Fruit fly (Drosophila melanogaster) whole organism, embryonic: ENCODE measurements around the gene CG42638.
A peak's percentile ranks its signal among the peaks of the same experiment; 100 is the strongest.

ENCODE experiments used
- Atf-2 ChIP-seq: fragments of 200-800 bp; sonication (Bioruptor generic); optimal IDR thresholded peaks from 2 replicates; lab custom pipeline; 2016; ENCODE audit warnings: missing biosample characterization, missing genetic modification characterization
- CG13296 ChIP-seq: fragments of 200-800 bp; sonication (Bioruptor generic); optimal IDR thresholded peaks from 3 replicates; lab custom pipeline; 2018; ENCODE audit warnings: missing biosample characterization, mild to moderate bottlenecking, missing genetic modification characterization
- CG14860 ChIP-seq: fragments of 200-800 bp; sonication (Bioruptor generic); IDR thresholded peaks from 3 replicates; pipeline ENCODE4 v1.3.6; 2022; ENCODE audit warnings: missing biosample characterization, missing genetic modification characterization; ENCODE audit not compliant: partially characterized antibody
- CG15011 ChIP-seq: fragments of 200-800 bp; sonication (Bioruptor generic); optimal IDR thresholded peaks from 3 replicates; lab custom pipeline; 2018; ENCODE audit warnings: missing biosample characterization, mild to moderate bottlenecking, missing genetic modification characterization
- CG17568 ChIP-seq: fragments of 200-800 bp; sonication (Bioruptor generic); optimal IDR thresholded peaks from 2 replicates; lab custom pipeline; 2018; ENCODE audit warnings: missing biosample characterization, mild to moderate bottlenecking, missing genetic modification characterization, moderate library complexity
- CG17612 ChIP-seq: fragments of 200-800 bp; sonication (Bioruptor generic); IDR thresholded peaks from 2 replicates; pipeline ENCODE4 v1.3.6; 2022; ENCODE audit warnings: missing biosample characterization, missing genetic modification characterization
- CG1832 ChIP-seq: fragments of 200-800 bp; sonication (Bioruptor generic); optimal IDR thresholded peaks from 2 replicates; lab custom pipeline; 2017; ENCODE audit warnings: missing biosample characterization, mild to moderate bottlenecking, missing genetic modification characterization, inconsistent platforms
- CG18476 ChIP-seq: fragments of 200-800 bp; sonication (Bioruptor generic); optimal IDR thresholded peaks from 2 replicates; lab custom pipeline; 2016; ENCODE audit warnings: missing biosample characterization, mild to moderate bottlenecking, missing genetic modification characterization
- CG18764 ChIP-seq: fragments of 200-800 bp; sonication (Bioruptor generic); optimal IDR thresholded peaks from 3 replicates; lab custom pipeline; 2016; ENCODE audit warnings: missing biosample characterization, missing genetic modification characterization
- CG33557 ChIP-seq: fragments of 200-800 bp; sonication (Bioruptor generic); optimal IDR thresholded peaks from 2 replicates; lab custom pipeline; 2019; ENCODE audit warnings: missing biosample characterization, mild to moderate bottlenecking, missing genetic modification characterization, moderate library complexity
- CG4424 ChIP-seq: fragments of 200-800 bp; sonication (Bioruptor generic); optimal IDR thresholded peaks from 3 replicates; lab custom pipeline; 2016; ENCODE audit warnings: missing biosample characterization, missing genetic modification characterization
- CG6813 ChIP-seq: fragments of 200-800 bp; sonication (Bioruptor generic); optimal IDR thresholded peaks from 2 replicates; lab custom pipeline; 2017; ENCODE audit warnings: missing biosample characterization, missing genetic modification characterization, mild to moderate bottlenecking, moderate library complexity, missing genetic modification reagents
- CG7987 ChIP-seq: fragments of 200-800 bp; sonication (Bioruptor generic); optimal IDR thresholded peaks from 2 replicates; lab custom pipeline; 2018; ENCODE audit warnings: missing biosample characterization, mild to moderate bottlenecking, missing genetic modification characterization, moderate library complexity
- CG8281 ChIP-seq: fragments of 200-800 bp; sonication (Bioruptor generic); optimal IDR thresholded peaks from 2 replicates; lab custom pipeline; 2018; ENCODE audit warnings: missing biosample characterization, mild to moderate bottlenecking, missing genetic modification characterization, moderate library complexity
- CG8290 ChIP-seq, 3 experiments: fragments of 200-800 bp; sonication (Bioruptor generic); optimal IDR thresholded peaks; 2 replicates each; lab custom pipeline; 2016 to 2019; ENCODE audit warnings: missing biosample characterization in 3 of 3, missing genetic modification characterization in 3 of 3, mild to moderate bottlenecking in 2 of 3, moderate library complexity in 1 of 3
- CG9727 ChIP-seq: fragments of 200-800 bp; sonication (Bioruptor generic); optimal IDR thresholded peaks from 3 replicates; lab custom pipeline; 2017; ENCODE audit warnings: missing biosample characterization, mild to moderate bottlenecking, missing genetic modification characterization
- CG9876 ChIP-seq: fragments of 200-800 bp; sonication (Bioruptor generic); optimal IDR thresholded peaks from 2 replicates; lab custom pipeline; 2016; ENCODE audit warnings: missing biosample characterization, missing genetic modification characterization
- CTCF ChIP-seq: fragments of 200-800 bp; sonication (Bioruptor generic); optimal IDR thresholded peaks from 2 replicates; lab custom pipeline; 2017; ENCODE audit warnings: missing biosample characterization, mild to moderate bottlenecking, missing genetic modification characterization, moderate library complexity
- Drgx ChIP-seq: fragments of 200-800 bp; sonication (Bioruptor generic); IDR thresholded peaks from 2 replicates; pipeline ENCODE4 v1.3.6; 2022; ENCODE audit warnings: missing biosample characterization, missing genetic modification characterization
- E2f2 ChIP-seq: fragments of 200-800 bp; sonication (Bioruptor generic); IDR thresholded peaks from 2 replicates; pipeline ENCODE4 v1.3.6; 2022; ENCODE audit warnings: missing biosample characterization, missing genetic modification characterization
- Fer3 ChIP-seq: fragments of 200-800 bp; sonication (Bioruptor generic); optimal IDR thresholded peaks from 2 replicates; lab custom pipeline; 2018; ENCODE audit warnings: missing biosample characterization, mild to moderate bottlenecking, missing genetic modification characterization, moderate library complexity
- Gug ChIP-seq: fragments of 200-800 bp; sonication (Bioruptor generic); IDR thresholded peaks from 4 replicates; pipeline ENCODE4 v1.3.6; 2022; ENCODE audit warnings: missing biosample characterization, missing genetic modification characterization
- MTF-1 ChIP-seq: fragments of 200-800 bp; sonication (Bioruptor generic); optimal IDR thresholded peaks from 2 replicates; lab custom pipeline; 2018; ENCODE audit warnings: missing biosample characterization, mild to moderate bottlenecking, missing genetic modification characterization, borderline replicate concordance
- NFAT ChIP-seq: fragments of 200-800 bp; sonication (Bioruptor generic); IDR thresholded peaks from 2 replicates; pipeline ENCODE4 v1.3.6; 2022; ENCODE audit warnings: missing biosample characterization, missing genetic modification characterization
- Six4 ChIP-seq: fragments of 200-800 bp; sonication (Bioruptor generic); optimal IDR thresholded peaks from 2 replicates; lab custom pipeline; 2016; ENCODE audit warnings: missing biosample characterization, missing genetic modification characterization
- Taf1 ChIP-seq: fragments of 200-800 bp; sonication (Bioruptor generic); IDR thresholded peaks from 2 replicates; pipeline ENCODE4 v1.3.6; 2022; ENCODE audit warnings: missing biosample characterization, missing genetic modification characterization
- Trl ChIP-seq, 3 experiments: fragments of >200 bp in 2 of 3; fragments of 200-800 bp in 1 of 3; sonication (Bioruptor generic) in 1 of 3; optimal IDR thresholded peaks; 2 replicates in 1 of 3; 3 replicates in 2 of 3; lab custom pipeline; 2016 to 2017; ENCODE audit warnings: missing biosample characterization in 1 of 3, missing genetic modification characterization in 1 of 3
- ato ChIP-seq: fragments of 200-800 bp; sonication (Bioruptor generic); IDR thresholded peaks from 2 replicates; pipeline ENCODE4 v1.3.6; 2022; ENCODE audit warnings: missing biosample characterization, missing genetic modification characterization; ENCODE audit not compliant: partially characterized antibody
- bbx ChIP-seq: fragments of 200-800 bp; sonication (Bioruptor generic); IDR thresholded peaks from 2 replicates; pipeline ENCODE4 v1.3.6; 2022; ENCODE audit warnings: missing biosample characterization, missing genetic modification characterization; ENCODE audit not compliant: partially characterized antibody
- bowl ChIP-seq: fragments of 200-800 bp; sonication (Bioruptor generic); IDR thresholded peaks from 2 replicates; pipeline ENCODE4 v1.3.6; 2022; ENCODE audit warnings: missing biosample characterization, missing genetic modification characterization
- cg ChIP-seq: fragments of 200-800 bp; sonication (Bioruptor generic); optimal IDR thresholded peaks from 3 replicates; lab custom pipeline; 2019; ENCODE audit warnings: missing biosample characterization, mild to moderate bottlenecking, missing genetic modification characterization, moderate library complexity
- chm ChIP-seq: fragments of 200-800 bp; sonication (Bioruptor generic); IDR thresholded peaks from 2 replicates; pipeline ENCODE4 v1.3.6; 2022; ENCODE audit warnings: missing biosample characterization, missing genetic modification characterization
- crp ChIP-seq, 2 experiments: fragments of 200-800 bp; sonication (Bioruptor generic); optimal IDR thresholded peaks; 2 replicates in 1 of 2; 3 replicates in 1 of 2; lab custom pipeline; 2017; ENCODE audit warnings: missing biosample characterization in 2 of 2, missing genetic modification characterization in 2 of 2, mild to moderate bottlenecking in 1 of 2, moderate library complexity in 1 of 2
- dysf ChIP-seq: fragments of 200-800 bp; sonication (Bioruptor generic); IDR thresholded peaks from 3 replicates; pipeline ENCODE4 v1.3.6; 2022; ENCODE audit warnings: missing biosample characterization, missing genetic modification characterization
- fd64A ChIP-seq: fragments of 200-800 bp; sonication (Bioruptor generic); optimal IDR thresholded peaks from 3 replicates; lab custom pipeline; 2018; ENCODE audit warnings: missing biosample characterization, mild to moderate bottlenecking, missing genetic modification characterization
- gsb-n ChIP-seq: fragments of 200-800 bp; sonication (Bioruptor generic); optimal IDR thresholded peaks from 3 replicates; lab custom pipeline; 2018; ENCODE audit warnings: missing biosample characterization, mild to moderate bottlenecking, missing genetic modification characterization
- h ChIP-seq: fragments of >200 bp; optimal IDR thresholded peaks from 2 replicates; lab custom pipeline; 2017
- lmd ChIP-seq: fragments of 200-800 bp; sonication (Bioruptor generic); IDR thresholded peaks from 2 replicates; pipeline ENCODE4 v1.3.6; 2022; ENCODE audit warnings: missing biosample characterization, missing genetic modification characterization
- mam ChIP-seq: fragments of 200-800 bp; sonication (Bioruptor generic); optimal IDR thresholded peaks from 3 replicates; lab custom pipeline; 2016; ENCODE audit warnings: missing biosample characterization, missing genetic modification characterization
- nerfin-1 ChIP-seq: fragments of 200-800 bp; sonication (Bioruptor generic); optimal IDR thresholded peaks from 3 replicates; lab custom pipeline; 2019; ENCODE audit warnings: missing biosample characterization, mild to moderate bottlenecking, missing genetic modification characterization, moderate library complexity
- nerfin-2 ChIP-seq: fragments of 200-800 bp; sonication (Bioruptor generic); IDR thresholded peaks from 2 replicates; pipeline ENCODE4 v1.3.6; 2022; ENCODE audit warnings: missing biosample characterization, missing genetic modification characterization; ENCODE audit not compliant: partially characterized antibody
- nom ChIP-seq: fragments of 200-800 bp; sonication (Bioruptor generic); optimal IDR thresholded peaks from 2 replicates; lab custom pipeline; 2017; ENCODE audit warnings: missing biosample characterization, missing genetic modification characterization, mild to moderate bottlenecking, moderate library complexity, missing genetic modification reagents
- pfk ChIP-seq: fragments of 200-800 bp; sonication (Bioruptor generic); optimal IDR thresholded peaks from 2 replicates; lab custom pipeline; 2018; ENCODE audit warnings: missing biosample characterization, mild to moderate bottlenecking, missing genetic modification characterization, moderate library complexity
- prd ChIP-seq, 3 experiments: fragments of >200 bp in 2 of 3; fragments of 200-800 bp in 1 of 3; sonication (Bioruptor generic) in 1 of 3; optimal IDR thresholded peaks in 2 of 3; IDR thresholded peaks in 1 of 3; 2 replicates in 2 of 3; 3 replicates in 1 of 3; pipeline versions ENCODE4 v1.3.6 to Lab custom; 2017 to 2022; ENCODE audit warnings: missing biosample characterization in 1 of 3, missing genetic modification characterization in 1 of 3
- salm ChIP-seq: fragments of 200-800 bp; sonication (Bioruptor generic); optimal IDR thresholded peaks from 2 replicates; lab custom pipeline; 2018; ENCODE audit warnings: missing biosample characterization, mild to moderate bottlenecking, missing genetic modification characterization
- sens-2 ChIP-seq: fragments of 200-800 bp; sonication (Bioruptor generic); IDR thresholded peaks from 2 replicates; pipeline ENCODE4 v1.3.6; 2022; ENCODE audit warnings: missing biosample characterization, missing genetic modification characterization
- sna ChIP-seq: fragments of 200-800 bp; sonication (Bioruptor generic); IDR thresholded peaks from 2 replicates; pipeline ENCODE4 v1.3.6; 2022; ENCODE audit warnings: missing biosample characterization, missing genetic modification characterization; ENCODE audit not compliant: partially characterized antibody
- tgo ChIP-seq: fragments of 200-800 bp; sonication (Bioruptor generic); IDR thresholded peaks from 3 replicates; pipeline ENCODE4 v1.3.6; 2022; ENCODE audit warnings: missing biosample characterization, missing genetic modification characterization
- ttk ChIP-seq: fragments of 200-800 bp; sonication (Bioruptor generic); IDR thresholded peaks from 2 replicates; pipeline ENCODE4 v2.1.2; 2022; ENCODE audit warnings: missing biosample characterization, missing genetic modification characterization

Gene CG42638

DNA sequence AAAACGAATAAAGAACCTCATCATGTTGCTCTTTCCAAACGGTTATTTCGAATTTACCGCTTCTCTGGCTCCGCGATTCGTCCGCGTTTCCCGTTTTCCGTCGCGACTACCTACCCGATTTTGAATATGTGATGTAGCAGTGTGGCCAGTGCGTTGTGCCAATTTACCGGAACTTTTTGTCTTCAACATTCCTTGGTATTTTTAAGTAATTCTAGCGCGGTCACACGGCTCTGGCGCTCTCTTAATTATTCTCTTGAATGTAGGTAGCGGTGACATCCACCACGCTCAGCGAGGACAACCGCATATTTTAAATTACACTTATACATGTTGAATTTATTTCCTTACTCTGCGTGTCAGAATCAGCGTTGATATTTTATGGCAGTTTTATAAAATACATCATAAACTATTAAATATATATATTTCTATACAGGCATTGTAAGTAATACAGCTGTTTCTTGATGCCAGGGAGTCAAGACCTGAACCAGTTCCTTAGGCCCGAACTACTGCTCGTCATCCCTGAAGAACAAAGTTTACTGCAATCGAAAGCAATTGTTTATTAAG lies 44.0 kb upstream of the CG42638 start, which contains the start of the genes CG42637, Gyc76C and SREBP (continued):
- TF ChIP-seq CG8290 (GFP tag; optimal IDR thresholded peaks at IDR 0.05; lab: Kevin White, UChicago): peak; percentile 55
- peak in 1 of 2 experiments; percentile 82 for TF ChIP-seq CG8290 (tag; optimal IDR thresholded peaks at IDR 0.05; lab: Kevin White, UChicago)
- no peak for TF ChIP-seq salm (tag; lab: Kevin White, UChicago)
- no peak for TF ChIP-seq tgo (GFP tag; lab: Robert Waterston, UW)
- no peak for TF ChIP-seq mam
- no peak for TF ChIP-seq sens-2 (GFP tag; lab: Robert Waterston, UW)
- TF ChIP-seq lmd (GFP tag; lab: Robert Waterston, UW): no peak
- TF ChIP-seq sna: peak; percentile 27; the same call in 1 of the 2 replicates
- TF ChIP-seq nerfin-1 (tag; lab: Kevin White, UChicago): no peak
- TF ChIP-seq CG9876 (GFP tag; lab: Kevin White, UChicago): no peak
- TF ChIP-seq Fer3 (tag; lab: Kevin White, UChicago): no peak
- TF ChIP-seq Taf1 (GFP tag; lab: Robert Waterston, UW): no peak
- TF ChIP-seq pfk (GFP tag; lab: Kevin White, UChicago): peak; percentile 17
- TF ChIP-seq crp (GFP tag; optimal IDR thresholded peaks at IDR 0.05; lab: Kevin White, UChicago): peak; percentile 53 to 89
- TF ChIP-seq E2f2 (GFP tag; lab: Robert Waterston, UW): peak; percentile 89
- TF ChIP-seq Gug (GFP tag; lab: Robert Waterston, UW): no peak
- TF ChIP-seq CG1832 (GFP tag; lab: Kevin White, UChicago): no peak
- TF ChIP-seq Trl (optimal IDR thresholded peaks at IDR 0.05; lab: Kevin White, UChicago): peak; percentile 63 to 66
- no peak for TF ChIP-seq Trl (GFP tag; optimal IDR thresholded peaks at IDR 0.05; lab: Kevin White, UChicago)
- no peak for TF ChIP-seq CG6813 (GFP tag; lab: Kevin White, UChicago)
- peak; percentile 9; the same call in 1 of the 2 replicates for TF ChIP-seq Drgx (GFP tag; lab: Robert Waterston, UW)
- TF ChIP-seq CG14860 (GFP tag; lab: Robert Waterston, UW): no peak
- TF ChIP-seq nom: no peak
- no peak for TF ChIP-seq nerfin-2 (GFP tag; lab: Robert Waterston, UW)
- TF ChIP-seq CTCF: peak; percentile 75
- TF ChIP-seq CG18764 (GFP tag; lab: Kevin White, UChicago): no peak
- no peak for TF ChIP-seq CG8281
- no peak for TF ChIP-seq NFAT (GFP tag; lab: Robert Waterston, UW)
- TF ChIP-seq CG17568 (GFP tag; lab: Kevin White, UChicago): no peak
- no peak for TF ChIP-seq CG17612 (GFP tag; lab: Robert Waterston, UW)
- no peak for TF ChIP-seq ttk (GFP tag; lab: Robert Waterston, UW)
- peak; percentile 35 for TF ChIP-seq gsb-n (tag; lab: Kevin White, UChicago)
- no peak for TF ChIP-seq prd (optimal IDR thresholded peaks at IDR 0.05; lab: Kevin White, UChicago)
- no peak for TF ChIP-seq prd (GFP tag; IDR thresholded peaks at IDR 0.05; lab: Robert Waterston, UW)
- no peak for TF ChIP-seq h (lab: Kevin White, UChicago)
- TF ChIP-seq MTF-1 (GFP tag; lab: Kevin White, UChicago): peak; percentile 46
- TF ChIP-seq CG15011 (GFP tag; lab: Kevin White, UChicago): peak; percentile 45
- TF ChIP-seq fd64A (GFP tag; lab: Kevin White, UChicago): no peak
- TF ChIP-seq bbx (GFP tag; lab: Robert Waterston, UW): peak; percentile 54; the same call in 1 of the 2 replicates
- TF ChIP-seq ato (GFP tag; lab: Robert Waterston, UW): no peak; the same call in 1 of the 2 replicates
- no peak for TF ChIP-seq Atf-2 (GFP tag; lab: Kevin White, UChicago)
- TF ChIP-seq chm (GFP tag; lab: Robert Waterston, UW): peak; percentile 81
- TF ChIP-seq dysf (GFP tag; lab: Robert Waterston, UW): no peak
- TF ChIP-seq bowl (GFP tag; lab: Robert Waterston, UW): no peak
- TF ChIP-seq CG4424 (GFP tag; lab: Kevin White, UChicago): peak; percentile 2
- TF ChIP-seq cg: peak; percentile 59
- no peak for TF ChIP-seq CG13296 (GFP tag; lab: Kevin White, UChicago)
- TF ChIP-seq CG33557: no peak
- TF ChIP-seq CG18476: no peak
- no peak for TF ChIP-seq CG9727 (GFP tag; lab: Kevin White, UChicago)
- no peak for TF ChIP-seq Six4
- TF ChIP-seq CG7987 (GFP tag; lab: Kevin White, UChicago): peak; percentile 7
